Worm (Caenorhabditis elegans) whole organism, L1 larva: ENCODE results near the gene F48E3.2.
A peak's percentile ranks its signal among the peaks of the same experiment; 100 is the strongest.

Source experiments
- C16A3.4 ChIP-seq: fragments of 150-350 bp; optimal IDR thresholded peaks from 2 replicates; lab custom pipeline; 2014; ENCODE audit warnings: missing biosample characterization, missing genetic modification characterization
- F16B12.6 ChIP-seq: fragments of 150-350 bp; optimal IDR thresholded peaks from 2 replicates; lab custom pipeline; 2014; ENCODE audit warnings: missing biosample characterization, missing genetic modification characterization
- aha-1 ChIP-seq: fragments of 150-350 bp; optimal IDR thresholded peaks from 2 replicates; lab custom pipeline; 2014; ENCODE audit warnings: missing biosample characterization, missing genetic modification characterization
- aly-2 ChIP-seq: fragments of 150-350 bp; optimal IDR thresholded peaks from 2 replicates; lab custom pipeline; 2014; ENCODE audit warnings: missing biosample characterization, missing genetic modification characterization
- ama-1 ChIP-seq: fragments of 150-350 bp; optimal IDR thresholded peaks from 2 replicates; lab custom pipeline; 2014
- ceh-63 ChIP-seq: fragments of 200-800 bp; sonication (Bioruptor generic); optimal IDR thresholded peaks from 2 replicates; lab custom pipeline; 2018; ENCODE audit warnings: mild to moderate bottlenecking, missing genetic modification characterization, missing compliant biosample characterization
- ceh-8 ChIP-seq: fragments of 200-800 bp; sonication (Bioruptor generic); optimal IDR thresholded peaks from 2 replicates; lab custom pipeline; 2018; ENCODE audit warnings: mild to moderate bottlenecking, missing genetic modification characterization, moderate library complexity, missing compliant biosample characterization
- ceh-88 ChIP-seq: fragments of 200-800 bp; sonication (Bioruptor generic); IDR thresholded peaks from 2 replicates; pipeline ENCODE4 v1.3.6; 2022; ENCODE audit warnings: missing genetic modification characterization, missing compliant biosample characterization
- ces-1 ChIP-seq: fragments of 150-350 bp; optimal IDR thresholded peaks from 2 replicates; lab custom pipeline; 2014; ENCODE audit warnings: missing biosample characterization, missing genetic modification reagents, missing genetic modification characterization
- dsc-1 ChIP-seq: sonication (generic microtip); optimal IDR thresholded peaks from 2 replicates; lab custom pipeline; 2016; ENCODE audit warnings: mild to moderate bottlenecking, missing genetic modification characterization, missing compliant biosample characterization
- efl-3 ChIP-seq: fragments of 200-800 bp; sonication (Bioruptor generic); optimal IDR thresholded peaks from 2 replicates; lab custom pipeline; 2018; ENCODE audit warnings: mild to moderate bottlenecking, missing genetic modification characterization, missing compliant biosample characterization
- egl-13 ChIP-seq: sonication (generic microtip); optimal IDR thresholded peaks from 2 replicates; lab custom pipeline; 2016; ENCODE audit warnings: missing genotype, missing genetic modification reagents, missing genetic modification characterization, missing compliant biosample characterization
- egl-27 ChIP-seq, 2 experiments: fragments of 150-350 bp in 1 of 2; sonication (generic microtip); optimal IDR thresholded peaks; 3 replicates each; lab custom pipeline; 2017 to 2018; ENCODE audit warnings: missing biosample characterization in 2 of 2, missing genetic modification characterization in 2 of 2, missing genetic modification reagents in 2 of 2
- elt-2 ChIP-seq: sonication (generic microtip); optimal IDR thresholded peaks from 2 replicates; lab custom pipeline; 2016; ENCODE audit warnings: missing genetic modification characterization, mild to moderate bottlenecking, inconsistent platforms, missing compliant biosample characterization, missing genetic modification reagents
- elt-3 ChIP-seq, 6 experiments: fragments of 150-350 bp in 1 of 6; sonication (generic microtip); optimal IDR thresholded peaks; 2 replicates each; lab custom pipeline; 2017 to 2018; ENCODE audit warnings: missing biosample characterization in 6 of 6, missing genetic modification characterization in 6 of 6, inconsistent platforms in 1 of 6
- ets-5 ChIP-seq: fragments of 200-800 bp; sonication (Bioruptor generic); IDR thresholded peaks from 2 replicates; pipeline ENCODE4 v1.3.6; 2022; ENCODE audit warnings: missing genetic modification characterization, missing compliant biosample characterization
- fkh-10 ChIP-seq: sonication (generic microtip); optimal IDR thresholded peaks from 2 replicates; lab custom pipeline; 2017; ENCODE audit warnings: missing biosample characterization, missing genetic modification reagents, missing genetic modification characterization
- fkh-8 ChIP-seq: sonication (generic microtip); optimal IDR thresholded peaks from 2 replicates; lab custom pipeline; 2016; ENCODE audit warnings: mild to moderate bottlenecking, missing genetic modification characterization, missing compliant biosample characterization
- hlh-17 ChIP-seq: fragments of 200-800 bp; sonication (Bioruptor generic); optimal IDR thresholded peaks from 2 replicates; lab custom pipeline; 2018; ENCODE audit warnings: missing genetic modification characterization, mild to moderate bottlenecking, missing compliant biosample characterization, moderate library complexity, borderline replicate concordance
- hpl-2 ChIP-seq: fragments of 150-350 bp; optimal IDR thresholded peaks from 2 replicates; lab custom pipeline; 2014; ENCODE audit warnings: missing biosample characterization, missing genetic modification reagents, missing genetic modification characterization
- irx-1 ChIP-seq: sonication (generic microtip); optimal IDR thresholded peaks from 2 replicates; lab custom pipeline; 2016; ENCODE audit warnings: missing genetic modification characterization, missing compliant biosample characterization
- isw-1 ChIP-seq: fragments of 200-800 bp; sonication (Bioruptor generic); IDR thresholded peaks from 2 replicates; pipeline ENCODE4 v1.3.6; 2022; ENCODE audit warnings: missing genetic modification characterization, missing compliant biosample characterization
- jun-1 ChIP-seq: fragments of 150-350 bp; optimal IDR thresholded peaks from 2 replicates; lab custom pipeline; 2014; ENCODE audit warnings: missing biosample characterization, missing genetic modification reagents, missing genetic modification characterization
- lin-35 ChIP-seq, 2 experiments: fragments of 150-350 bp; optimal IDR thresholded peaks; 2 replicates each; lab custom pipeline; 2014; ENCODE audit warnings: missing biosample characterization in 2 of 2, missing genetic modification characterization in 2 of 2, missing genetic modification reagents in 2 of 2
- lir-3 ChIP-seq: sonication (generic microtip); optimal IDR thresholded peaks from 2 replicates; lab custom pipeline; 2016; ENCODE audit warnings: mild to moderate bottlenecking, missing genetic modification characterization, moderate library complexity, missing compliant biosample characterization; ENCODE audit not compliant: poor library complexity
- mef-2 ChIP-seq: fragments of 150-350 bp; optimal IDR thresholded peaks from 2 replicates; lab custom pipeline; 2014; ENCODE audit warnings: missing biosample characterization, missing genetic modification characterization
- mep-1 ChIP-seq: fragments of 150-350 bp; optimal IDR thresholded peaks from 2 replicates; lab custom pipeline; 2014; ENCODE audit warnings: missing biosample characterization, missing genetic modification characterization
- nhr-11 ChIP-seq: fragments of 150-350 bp; optimal IDR thresholded peaks from 2 replicates; lab custom pipeline; 2014; ENCODE audit warnings: missing biosample characterization, missing genetic modification characterization
- nhr-19 ChIP-seq: fragments of 200-800 bp; sonication (Bioruptor generic); conservative IDR thresholded peaks from 2 replicates; pipeline ENCODE4 v1.3.6; 2022; ENCODE audit warnings: missing genetic modification characterization, missing compliant biosample characterization
- nhr-20 ChIP-seq: sonication (generic microtip); optimal IDR thresholded peaks from 2 replicates; lab custom pipeline; 2016; ENCODE audit warnings: mild to moderate bottlenecking, missing genetic modification characterization, missing compliant biosample characterization
- nhr-237 ChIP-seq: fragments of 150-350 bp; optimal IDR thresholded peaks from 2 replicates; lab custom pipeline; 2014; ENCODE audit warnings: missing biosample characterization, missing genetic modification characterization
- nhr-47 ChIP-seq: sonication (generic microtip); optimal IDR thresholded peaks from 2 replicates; lab custom pipeline; 2016; ENCODE audit warnings: mild to moderate bottlenecking, missing genetic modification characterization, moderate library complexity, missing compliant biosample characterization
- nhr-71 ChIP-seq: sonication (generic microtip); optimal IDR thresholded peaks from 2 replicates; lab custom pipeline; 2016; ENCODE audit warnings: mild to moderate bottlenecking, missing genetic modification characterization, moderate library complexity, missing compliant biosample characterization
- nhr-76 ChIP-seq: sonication (generic microtip); optimal IDR thresholded peaks from 2 replicates; lab custom pipeline; 2017; ENCODE audit warnings: missing biosample characterization, missing genetic modification characterization
- nhr-77 ChIP-seq: fragments of 150-350 bp; optimal IDR thresholded peaks from 2 replicates; lab custom pipeline; 2014; ENCODE audit warnings: missing biosample characterization, missing genetic modification characterization
- nhr-84 ChIP-seq: sonication (generic microtip); optimal IDR thresholded peaks from 2 replicates; lab custom pipeline; 2017; ENCODE audit warnings: missing biosample characterization, missing genetic modification characterization
- nhr-85 ChIP-seq: sonication (generic microtip); peaks from one replicate; lab custom pipeline; 2016; ENCODE audit warnings: missing genetic modification characterization, inconsistent platforms, missing compliant biosample characterization
- nhr-90 ChIP-seq: sonication (generic microtip); optimal IDR thresholded peaks from 2 replicates; lab custom pipeline; 2016; ENCODE audit warnings: mild to moderate bottlenecking, missing genetic modification characterization, missing compliant biosample characterization; ENCODE audit not compliant: poor library complexity
- pag-3 ChIP-seq: sonication (generic microtip); optimal IDR thresholded peaks from 2 replicates; lab custom pipeline; 2017; ENCODE audit warnings: missing genetic modification characterization, mild to moderate bottlenecking, missing compliant biosample characterization, antibody characterized with exemption, borderline replicate concordance; ENCODE audit not compliant: insufficient read depth
- rnt-1 ChIP-seq: sonication (generic microtip); optimal IDR thresholded peaks from 2 replicates; lab custom pipeline; 2016; ENCODE audit warnings: mild to moderate bottlenecking, missing genetic modification characterization, moderate library complexity, missing compliant biosample characterization
- skn-1 ChIP-seq: fragments of 150-350 bp; optimal IDR thresholded peaks from 2 replicates; lab custom pipeline; 2014; ENCODE audit warnings: missing biosample characterization, missing genetic modification characterization
- snpc-4 ChIP-seq: fragments of 150-350 bp; optimal IDR thresholded peaks from 2 replicates; lab custom pipeline; 2014; ENCODE audit warnings: missing biosample characterization, missing genetic modification characterization
- snu-23 ChIP-seq: sonication (generic microtip); optimal IDR thresholded peaks from 2 replicates; lab custom pipeline; 2016; ENCODE audit warnings: missing genetic modification characterization, missing compliant biosample characterization
- sox-4 ChIP-seq: sonication (generic microtip); optimal IDR thresholded peaks from 2 replicates; lab custom pipeline; 2016; ENCODE audit warnings: missing genetic modification characterization, missing compliant biosample characterization
- sptf-1 ChIP-seq: fragments of 150-350 bp; optimal IDR thresholded peaks from 2 replicates; lab custom pipeline; 2014; ENCODE audit warnings: missing biosample characterization, missing genetic modification characterization
- sup-37 ChIP-seq: fragments of 200-800 bp; sonication (Bioruptor generic); optimal IDR thresholded peaks from 2 replicates; lab custom pipeline; 2018; ENCODE audit warnings: mild to moderate bottlenecking, missing genetic modification characterization, missing compliant biosample characterization
- tbx-2 ChIP-seq: sonication (generic microtip); optimal IDR thresholded peaks from 2 replicates; lab custom pipeline; 2016; ENCODE audit warnings: missing genetic modification characterization, missing compliant biosample characterization
- unc-130 ChIP-seq: fragments of 150-350 bp; optimal IDR thresholded peaks from 2 replicates; lab custom pipeline; 2017; ENCODE audit warnings: missing biosample characterization, missing genetic modification characterization, inconsistent platforms
- unc-30 ChIP-seq: sonication (generic microtip); optimal IDR thresholded peaks from 2 replicates; lab custom pipeline; 2017; ENCODE audit warnings: missing biosample characterization, missing genetic modification characterization
- unc-62 ChIP-seq: fragments of 150-350 bp; optimal IDR thresholded peaks from 2 replicates; lab custom pipeline; 2014; ENCODE audit warnings: missing biosample characterization, missing genetic modification reagents, missing genetic modification characterization
- unc-98 ChIP-seq: fragments of 200-800 bp; sonication (Bioruptor generic); IDR thresholded peaks from 2 replicates; pipeline ENCODE4 v1.3.6; 2022; ENCODE audit warnings: missing genetic modification characterization, missing compliant biosample characterization
- xbp-1 ChIP-seq: sonication (generic microtip); optimal IDR thresholded peaks from 2 replicates; lab custom pipeline; 2016; ENCODE audit warnings: missing genetic modification characterization, missing compliant biosample characterization
- zag-1 ChIP-seq: fragments of 150-350 bp; optimal IDR thresholded peaks from 2 replicates; lab custom pipeline; 2014; ENCODE audit warnings: missing biosample characterization, missing genetic modification characterization
- ztf-4 ChIP-seq: fragments of 150-350 bp; optimal IDR thresholded peaks from 2 replicates; lab custom pipeline; 2014; ENCODE audit warnings: missing biosample characterization, missing genetic modification characterization

F48E3.2 gene

DNA sequence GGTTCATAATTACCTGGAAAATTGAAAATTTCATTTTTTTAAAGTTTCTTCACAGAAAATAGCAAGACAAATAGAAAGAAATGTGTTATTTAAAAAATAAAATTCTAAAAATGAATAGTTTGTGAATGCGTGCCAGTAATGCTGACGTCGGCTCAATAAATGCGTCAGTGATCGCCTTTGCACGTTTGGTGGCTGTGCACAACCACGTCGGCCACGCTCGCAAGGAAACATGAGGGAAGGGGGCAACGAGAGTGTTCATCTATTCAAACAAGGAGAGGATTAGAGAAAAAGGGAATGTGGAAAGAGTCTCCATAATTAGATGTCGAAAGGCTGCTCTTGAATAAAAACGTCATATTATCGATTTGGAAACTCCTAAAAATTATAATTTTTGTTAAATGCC, 8.1 kb upstream of the F48E3.2 start, which contains the start of gene uggt-1 (continued):
- TF ChIP-seq nhr-237 (tag; lab: Kevin White, UChicago) = peak; percentile 73
- peak; percentile 97 for TF ChIP-seq fkh-8 (tag; lab: Kevin White, UChicago)
- peak in 2 of 6 experiments; percentile 31 to 37 for TF ChIP-seq elt-3 (tag; optimal IDR thresholded peaks at IDR 0.05; lab: Kevin White, UChicago)
- no peak for TF ChIP-seq ceh-63
- TF ChIP-seq pag-3 = no peak
- TF ChIP-seq elt-2 = peak; percentile 61
- peak; percentile 88 for TF ChIP-seq nhr-90 (tag; lab: Kevin White, UChicago)
- TF ChIP-seq nhr-76 (tag; lab: Kevin White, UChicago) = no peak
- peak; percentile 87 for TF ChIP-seq nhr-77 (tag; lab: Kevin White, UChicago)
- peak; percentile 83 for TF ChIP-seq isw-1 (GFP tag; lab: Robert Waterston, UW)
- TF ChIP-seq unc-98 (GFP tag; lab: Robert Waterston, UW) = no peak
- peak; percentile 67 for TF ChIP-seq mef-2
- TF ChIP-seq aha-1 (tag; lab: Kevin White, UChicago) = peak; percentile 78
- TF ChIP-seq C16A3.4 = peak; percentile 90
- TF ChIP-seq ama-1 (lab: Kevin White, UChicago) = no peak
- TF ChIP-seq nhr-19 = peak; percentile 86
- peak; percentile 88 for TF ChIP-seq ztf-4 (tag; lab: Kevin White, UChicago)
- TF ChIP-seq nhr-20 (tag; lab: Kevin White, UChicago) = peak; percentile 94
- TF ChIP-seq rnt-1 (tag; lab: Kevin White, UChicago) = peak; percentile 93
- peak; percentile 68 for TF ChIP-seq lir-3 (tag; lab: Kevin White, UChicago)
- peak; percentile 96 for TF ChIP-seq nhr-71
- peak; percentile 76 for TF ChIP-seq snpc-4
- peak; percentile 82 for TF ChIP-seq unc-130 (tag; lab: Kevin White, UChicago)
- TF ChIP-seq nhr-84 (tag; lab: Kevin White, UChicago) = no peak
- TF ChIP-seq egl-13 (tag; lab: Kevin White, UChicago) = peak; percentile 91
- TF ChIP-seq dsc-1 (tag; lab: Kevin White, UChicago) = peak; percentile 92
- TF ChIP-seq nhr-85 (tag; lab: Kevin White, UChicago) = peak; percentile 88
- TF ChIP-seq ces-1 (GFP tag; lab: Kevin White, UChicago) = no peak
- peak; percentile 63 for TF ChIP-seq F16B12.6 (tag; lab: Kevin White, UChicago)
- TF ChIP-seq mep-1 (tag; lab: Kevin White, UChicago) = peak; percentile 95
- TF ChIP-seq nhr-47 = peak; percentile 94
- TF ChIP-seq jun-1 (tag; lab: Kevin White, UChicago) = peak; percentile 85
- peak; percentile 91 for TF ChIP-seq skn-1 (tag; lab: Kevin White, UChicago)
- TF ChIP-seq tbx-2 (tag; lab: Kevin White, UChicago) = peak; percentile 93
- TF ChIP-seq ets-5 (GFP tag; lab: Robert Waterston, UW) = no peak
- no peak for TF ChIP-seq aly-2 (tag; lab: Kevin White, UChicago)
- TF ChIP-seq nhr-11 (tag; lab: Kevin White, UChicago) = peak; percentile 63
- no peak for TF ChIP-seq unc-30 (tag; lab: Kevin White, UChicago)
- no peak for TF ChIP-seq sptf-1
- TF ChIP-seq irx-1 (tag; lab: Kevin White, UChicago) = peak; percentile 78
- peak; percentile 93 for TF ChIP-seq ceh-8 (GFP tag; lab: Kevin White, UChicago)
- TF ChIP-seq hpl-2 = peak; percentile 71
- peak; percentile 99 for TF ChIP-seq xbp-1 (tag; lab: Kevin White, UChicago)
- peak; percentile 91 for TF ChIP-seq fkh-10
- peak; percentile 64; the same call in 1 of the 2 replicates for TF ChIP-seq ceh-88 (GFP tag; lab: Robert Waterston, UW)
- no peak for TF ChIP-seq efl-3 (GFP tag; lab: Kevin White, UChicago)
- peak; percentile 32 for TF ChIP-seq sup-37 (GFP tag; lab: Kevin White, UChicago)
- TF ChIP-seq snu-23 (GFP tag; lab: Kevin White, UChicago) = peak; percentile 94
- TF ChIP-seq unc-62 = no peak
- peak; percentile 75 to 84 for TF ChIP-seq lin-35 (GFP tag; optimal IDR thresholded peaks at IDR 0.05; lab: Kevin White, UChicago)
- TF ChIP-seq egl-27 (tag; optimal IDR thresholded peaks at IDR 0.05; lab: Kevin White, UChicago) = peak; percentile 30 to 48
- TF ChIP-seq hlh-17 (GFP tag; lab: Kevin White, UChicago) = no peak
- TF ChIP-seq sox-4 (tag; lab: Kevin White, UChicago) = peak; percentile 83
- TF ChIP-seq zag-1 (tag; lab: Kevin White, UChicago) = peak; percentile 38
